Worm (Caenorhabditis elegans) whole organism, L4/young adult: ENCODE results near the gene F58H1.5.

Experiments
- dao-5 ChIP-seq: sonication (generic microtip); optimal IDR thresholded peaks from 2 replicates; lab custom pipeline; 2016; ENCODE audit warnings: missing genotype, missing genetic modification characterization, moderate library complexity, missing compliant biosample characterization
- him-1 ChIP-seq: sonication (generic microtip); optimal IDR thresholded peaks from 2 replicates; lab custom pipeline; 2016; ENCODE audit warnings: missing genotype, missing genetic modification reagents, missing genetic modification characterization, missing compliant biosample characterization

ce11 chrV:11934848-11935247 is 23.3 kb upstream of the F58H1.5 start, which contains the start of gene F58H1.8:
- TF ChIP-seq dao-5 (tag; lab: Kevin White, UChicago) (no peak), him-1 (tag; lab: Kevin White, UChicago) (no peak)
